Worm (Caenorhabditis elegans) whole organism, early embryonic: Measurements from ENCODE around the gene iglr-2.
A peak's percentile ranks its signal among the peaks of the same experiment; 100 is the strongest.

Experiments used
- B0310.2 ChIP-seq: sonication (generic microtip); optimal IDR thresholded peaks from 2 replicates; lab custom pipeline; 2016; ENCODE audit warnings: mild to moderate bottlenecking, missing genetic modification characterization, missing compliant biosample characterization
- F13C5.2 ChIP-seq: sonication (generic microtip); optimal IDR thresholded peaks from 2 replicates; lab custom pipeline; 2017; ENCODE audit warnings: mild to moderate bottlenecking, missing genetic modification characterization, inconsistent platforms, missing compliant biosample characterization
- aly-1 ChIP-seq: sonication (generic microtip); optimal IDR thresholded peaks from 2 replicates; lab custom pipeline; 2016; ENCODE audit warnings: missing genetic modification characterization, missing compliant biosample characterization
- ama-1 ChIP-seq: fragments of 150-350 bp; optimal IDR thresholded peaks from 2 replicates; lab custom pipeline; 2014
- ceh-13 ChIP-seq: fragments of 200-800 bp; sonication (Bioruptor generic); optimal IDR thresholded peaks from 2 replicates; lab custom pipeline; 2018; ENCODE audit warnings: mild to moderate bottlenecking, missing genetic modification characterization, missing compliant biosample characterization
- ceh-36 ChIP-seq: sonication (generic microtip); optimal IDR thresholded peaks from 2 replicates; lab custom pipeline; 2016; ENCODE audit warnings: missing genetic modification characterization, inconsistent platforms, missing compliant biosample characterization
- ets-7 ChIP-seq: sonication (generic microtip); optimal IDR thresholded peaks from 2 replicates; lab custom pipeline; 2016; ENCODE audit warnings: missing genotype, missing genetic modification characterization, missing compliant biosample characterization
- flt-1 ChIP-seq: fragments of 200-800 bp; sonication (Bioruptor generic); IDR thresholded peaks from 2 replicates; pipeline ENCODE4 v1.3.6; 2022; ENCODE audit warnings: missing genetic modification characterization, missing compliant biosample characterization
- hmbx-1 ChIP-seq: sonication (generic microtip); optimal IDR thresholded peaks from 2 replicates; lab custom pipeline; 2016; ENCODE audit warnings: mild to moderate bottlenecking, missing genetic modification characterization, missing compliant biosample characterization
- hmg-4 ChIP-seq: fragments of 200-800 bp; sonication (Bioruptor generic); optimal IDR thresholded peaks from 2 replicates; lab custom pipeline; 2018; ENCODE audit warnings: mild to moderate bottlenecking, missing genetic modification characterization, missing compliant biosample characterization
- hnd-1 ChIP-seq: sonication (generic microtip); optimal IDR thresholded peaks from 2 replicates; lab custom pipeline; 2016; ENCODE audit warnings: missing genetic modification characterization, missing compliant biosample characterization
- pes-1 ChIP-seq: fragments of 200-800 bp; sonication (Bioruptor generic); IDR thresholded peaks from 2 replicates; pipeline ENCODE4 v1.3.6; 2022; ENCODE audit warnings: missing genetic modification reagents, missing genetic modification characterization, missing compliant biosample characterization
- scrt-1 ChIP-seq: fragments of 200-800 bp; sonication (Bioruptor generic); IDR thresholded peaks from 2 replicates; pipeline ENCODE4 v1.3.6; 2022; ENCODE audit warnings: missing genetic modification characterization, missing compliant biosample characterization
- sea-1 ChIP-seq: fragments of 200-800 bp; sonication (Bioruptor generic); conservative IDR thresholded peaks from 2 replicates; pipeline ENCODE4 v1.3.6; 2022; ENCODE audit warnings: missing genetic modification characterization, missing compliant biosample characterization
- tbx-11 ChIP-seq: fragments of 200-800 bp; sonication (Bioruptor generic); IDR thresholded peaks from 2 replicates; pipeline ENCODE4 v1.3.6; 2022; ENCODE audit warnings: missing genetic modification characterization, missing compliant biosample characterization
- tbx-37 ChIP-seq: fragments of 200-800 bp; sonication (Bioruptor generic); conservative IDR thresholded peaks from 2 replicates; pipeline ENCODE4 v1.3.6; 2022; ENCODE audit warnings: missing genetic modification reagents, missing genetic modification characterization, missing compliant biosample characterization
- tra-4 ChIP-seq: sonication (generic microtip); optimal IDR thresholded peaks from 2 replicates; lab custom pipeline; 2017; ENCODE audit warnings: missing genetic modification characterization, missing compliant biosample characterization

The iglr-2 gene

DNA sequence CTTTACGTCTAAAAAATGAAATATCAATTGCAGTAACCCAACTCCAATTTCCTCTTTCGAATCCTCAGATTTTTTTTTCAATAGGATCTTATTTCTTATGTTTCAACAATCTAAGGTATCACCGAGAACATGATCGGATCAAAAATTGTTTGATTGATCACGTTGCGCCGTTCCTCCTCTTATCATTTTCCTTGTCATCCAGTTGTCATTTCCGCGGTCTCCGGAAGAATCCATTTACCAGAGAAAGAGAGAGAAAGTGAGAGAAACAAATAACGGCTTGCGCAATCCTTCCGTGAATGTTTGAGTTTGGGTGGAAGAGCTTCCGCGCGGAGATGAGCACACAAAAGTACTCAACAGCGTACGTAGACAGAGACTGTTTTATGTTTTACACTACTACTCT lies 37.9 kb downstream of the iglr-2 start:
- TF ChIP-seq hnd-1 (tag; lab: Kevin White, UChicago) (no peak), flt-1 (GFP tag; lab: Robert Waterston, UW) (no peak), ceh-36 (tag; lab: Kevin White, UChicago) (no peak), ets-7 (tag; lab: Kevin White, UChicago) (no peak), scrt-1 (no peak), aly-1 (tag; lab: Kevin White, UChicago) (no peak)

DNA sequence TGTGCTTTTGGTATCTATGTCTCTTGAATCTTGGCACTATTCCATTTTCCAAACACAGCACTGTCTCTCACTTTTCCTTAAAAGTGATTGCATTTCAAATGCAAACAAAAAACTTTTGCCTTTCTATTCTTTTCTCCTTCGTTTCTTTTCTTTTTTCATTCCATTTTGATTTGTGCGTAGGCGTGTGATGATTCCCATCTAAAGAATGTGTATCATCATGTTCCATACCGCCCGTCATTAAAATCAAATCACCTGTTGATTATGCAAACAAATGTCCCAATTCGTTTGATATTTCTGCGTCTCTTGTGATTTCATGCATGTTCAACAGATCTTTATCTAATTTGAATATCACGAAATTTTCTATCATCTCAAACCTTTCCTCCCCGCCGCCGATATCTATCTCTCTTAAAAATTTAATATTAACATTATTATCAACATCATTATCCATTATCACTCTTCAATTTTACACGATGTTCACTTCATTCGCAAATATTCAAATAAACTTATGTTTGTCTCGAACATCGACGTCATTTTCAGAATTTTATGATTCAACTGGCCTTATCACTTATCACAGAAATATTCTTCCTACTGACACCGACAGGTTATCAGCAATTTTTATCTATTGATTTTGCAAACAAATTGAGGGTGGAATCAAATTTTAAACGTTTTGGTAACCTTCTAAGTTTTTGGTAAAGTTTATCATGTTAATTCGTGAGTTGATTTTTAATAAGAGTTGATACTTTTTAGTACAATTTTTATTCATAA lies 39.7 kb downstream of the iglr-2 start:
- TF ChIP-seq pes-1 (GFP tag; lab: Robert Waterston, UW), result no peak
- TF ChIP-seq F13C5.2 (tag; lab: Kevin White, UChicago), result no peak
- no peak for TF ChIP-seq tbx-37 (GFP tag; lab: Robert Waterston, UW)
- TF ChIP-seq sea-1, result no peak
- no peak for TF ChIP-seq hmbx-1 (tag; lab: Kevin White, UChicago)
- TF ChIP-seq hnd-1 (tag; lab: Kevin White, UChicago), result no peak
- no peak for TF ChIP-seq aly-1 (tag; lab: Kevin White, UChicago)
- no peak for TF ChIP-seq ceh-36 (tag; lab: Kevin White, UChicago)
- no peak for TF ChIP-seq flt-1 (GFP tag; lab: Robert Waterston, UW)
- no peak for TF ChIP-seq ets-7 (tag; lab: Kevin White, UChicago)
- no peak for TF ChIP-seq hmg-4 (GFP tag; lab: Kevin White, UChicago)
- TF ChIP-seq B0310.2 (tag; lab: Kevin White, UChicago), result no peak
- no peak for TF ChIP-seq tra-4 (tag; lab: Kevin White, UChicago)
- TF ChIP-seq ceh-13 (GFP tag; lab: Kevin White, UChicago), result no peak
- no peak for TF ChIP-seq scrt-1
- no peak for TF ChIP-seq ama-1
- TF ChIP-seq tbx-11 (GFP tag; lab: Robert Waterston, UW), result no peak

DNA sequence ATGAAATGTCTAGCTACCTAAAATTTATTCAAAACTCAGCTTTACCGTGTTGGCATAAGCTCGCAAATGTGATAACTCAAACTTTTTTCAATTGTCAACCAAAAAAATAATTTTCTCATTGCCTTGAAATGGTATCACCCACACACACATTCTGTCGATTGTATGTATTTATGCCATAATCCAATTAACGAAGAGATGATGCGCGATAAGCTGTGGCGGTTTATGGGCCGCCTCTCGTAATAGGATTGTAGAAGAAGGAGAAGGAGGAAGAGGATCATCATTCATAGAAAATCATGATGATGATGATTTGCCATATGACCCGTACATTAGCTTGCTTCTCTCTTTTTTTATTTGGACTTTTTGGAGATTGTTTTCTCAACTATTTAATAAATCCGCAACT lies 41.9 kb downstream of the iglr-2 start:
- TF ChIP-seq ama-1 (no peak), tbx-37 (GFP tag; lab: Robert Waterston, UW) (no peak), aly-1 (tag; lab: Kevin White, UChicago) (no peak), tbx-11 (GFP tag; lab: Robert Waterston, UW) (no peak), pes-1 (GFP tag; lab: Robert Waterston, UW) (no peak), hmbx-1 (tag; lab: Kevin White, UChicago) (no peak), ceh-36 (tag; lab: Kevin White, UChicago) (no peak), B0310.2 (tag; lab: Kevin White, UChicago) (no peak), sea-1 (no peak), F13C5.2 (tag; lab: Kevin White, UChicago) (no peak), tra-4 (tag; lab: Kevin White, UChicago) (no peak), flt-1 (GFP tag; lab: Robert Waterston, UW) (no peak), ets-7 (tag; lab: Kevin White, UChicago) (no peak), hmg-4 (GFP tag; lab: Kevin White, UChicago) (no peak), ceh-13 (GFP tag; lab: Kevin White, UChicago) (no peak), hnd-1 (tag; lab: Kevin White, UChicago) (no peak), scrt-1 (no peak)

DNA sequence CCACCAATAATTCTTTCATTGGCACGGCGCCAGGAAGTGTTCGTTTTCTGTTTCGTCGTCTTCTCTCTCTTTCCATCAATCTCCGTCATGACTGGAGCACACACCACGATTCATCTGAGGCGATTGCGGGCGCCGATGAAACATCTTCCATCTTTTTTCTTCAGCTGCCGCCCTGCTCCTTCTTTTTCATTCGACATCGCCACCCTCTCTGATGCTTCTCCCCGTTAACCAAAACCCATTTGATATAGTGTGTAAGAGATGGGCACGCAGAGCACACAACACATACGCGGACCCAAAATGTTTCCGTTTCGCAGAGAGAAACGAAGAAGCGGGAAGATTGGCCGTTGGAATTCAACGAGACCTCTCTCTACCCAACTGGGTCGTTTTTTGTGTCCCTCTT lies 43.6 kb downstream of the iglr-2 start:
- no peak for TF ChIP-seq hmbx-1 (tag; lab: Kevin White, UChicago)
- TF ChIP-seq hmg-4 (GFP tag; lab: Kevin White, UChicago), result peak; percentile 38

- TF ChIP-seq hnd-1 (tag; lab: Kevin White, UChicago) (no peak), tbx-11 (GFP tag; lab: Robert Waterston, UW) (no peak)
Observed at ce11 chrIII:8286824-8287223, 44.3 kb downstream of the iglr-2 start.

DNA sequence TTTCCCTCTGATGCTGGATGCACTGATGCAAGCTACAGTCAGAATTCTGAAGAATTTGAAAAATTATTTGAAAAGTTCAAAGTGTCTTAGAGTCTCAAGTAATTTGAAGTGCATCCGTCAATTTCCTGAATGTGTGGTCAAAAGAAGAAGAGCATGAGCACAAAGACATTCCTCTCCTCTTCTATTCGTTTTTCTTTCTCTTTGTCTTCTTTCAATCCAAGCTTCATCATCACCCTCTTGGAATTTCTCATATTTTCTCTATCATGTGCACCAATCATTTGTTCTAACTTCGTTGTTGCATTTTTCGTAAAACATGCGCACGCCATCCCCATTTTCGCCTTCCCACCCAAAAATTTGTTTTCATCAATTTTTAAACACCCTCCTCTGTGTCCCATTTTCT lies 45.1 kb downstream of the iglr-2 start:
- TF ChIP-seq sea-1 (no peak), hmg-4 (GFP tag; lab: Kevin White, UChicago) (no peak), pes-1 (GFP tag; lab: Robert Waterston, UW) (no peak), scrt-1 (no peak), hmbx-1 (tag; lab: Kevin White, UChicago) (no peak), tbx-11 (GFP tag; lab: Robert Waterston, UW) (no peak), ama-1 (no peak), aly-1 (tag; lab: Kevin White, UChicago) (no peak), flt-1 (GFP tag; lab: Robert Waterston, UW) (no peak), tbx-37 (GFP tag; lab: Robert Waterston, UW) (no peak), F13C5.2 (tag; lab: Kevin White, UChicago) (no peak), ets-7 (tag; lab: Kevin White, UChicago) (no peak), ceh-13 (GFP tag; lab: Kevin White, UChicago) (no peak)

DNA sequence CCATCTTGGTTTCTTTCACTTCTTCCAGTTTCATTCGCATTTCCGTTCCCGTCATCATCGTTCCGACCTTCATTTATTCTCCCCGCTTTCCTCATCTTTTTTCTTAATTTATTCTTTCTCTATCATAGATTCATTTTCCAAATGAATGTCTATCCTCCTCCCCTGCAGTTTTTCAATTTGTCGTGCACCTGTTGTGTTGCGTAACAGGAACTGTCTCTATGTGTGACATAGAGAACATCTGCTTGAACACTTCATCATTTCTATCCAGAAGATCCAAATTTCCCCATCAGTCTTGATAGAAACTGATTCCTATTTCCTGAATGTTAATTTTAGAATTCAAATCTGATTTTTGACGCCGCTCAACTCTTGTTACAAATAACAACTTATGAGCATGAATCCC lies 47.6 kb downstream of the iglr-2 start:
- TF ChIP-seq tbx-11 (GFP tag; lab: Robert Waterston, UW) (no peak), ets-7 (tag; lab: Kevin White, UChicago) (no peak), sea-1 (no peak), tbx-37 (GFP tag; lab: Robert Waterston, UW) (no peak)

ce11 chrIII:8281310-8281709 lies 49.8 kb downstream of the iglr-2 start:
- TF ChIP-seq ama-1 (no peak), tbx-37 (GFP tag; lab: Robert Waterston, UW) (no peak), pes-1 (GFP tag; lab: Robert Waterston, UW) (no peak), aly-1 (tag; lab: Kevin White, UChicago) (no peak), B0310.2 (tag; lab: Kevin White, UChicago) (no peak), ets-7 (tag; lab: Kevin White, UChicago) (no peak), flt-1 (GFP tag; lab: Robert Waterston, UW) (no peak), hmbx-1 (tag; lab: Kevin White, UChicago) (no peak), sea-1 (no peak), hnd-1 (tag; lab: Kevin White, UChicago) (no peak)
